Worm (Caenorhabditis elegans): Measurements from ENCODE around the gene math-41.
"Not testable (repeated sequence)": the region's sequence is repeated elsewhere in the genome, so short reads cannot be mapped to it uniquely, and the experiment has no call there.

DNA sequence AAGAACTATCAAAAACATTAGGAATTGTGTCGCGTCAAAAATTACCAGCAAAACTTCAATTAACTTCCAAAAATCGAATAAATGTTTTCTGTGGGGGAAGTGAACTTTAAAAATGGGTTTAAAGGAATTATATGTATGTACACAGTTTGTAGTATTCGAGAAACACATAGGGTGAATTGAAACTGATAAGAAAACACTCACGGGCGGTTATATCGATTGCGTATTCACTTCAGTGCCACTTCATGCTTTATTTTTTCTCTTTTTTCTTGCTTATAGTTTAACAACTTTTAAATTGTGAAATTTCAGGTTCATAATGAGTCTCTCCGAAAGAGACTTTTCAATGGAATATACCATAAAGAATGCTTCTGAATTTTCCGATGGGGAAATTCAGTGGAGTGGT lies 49.2 kb upstream of the math-41 start, which contains the start of gene F36H5.14:
- not testable (repeated sequence) for TF ChIP-seq ztf-29 (GFP tag; IDR thresholded peaks at IDR 0.05); flt-1 (GFP tag; IDR thresholded peaks at IDR 0.05); ref-1 (GFP tag; conservative IDR thresholded peaks at IDR 0.05)

All from whole organism, midembryonic.